Fruit fly (Drosophila melanogaster) whole organism, wandering third instar larva: ENCODE results near the gene CG6654.

Experiments
- Abd-B ChIP-seq: fragments of >200 bp; optimal IDR thresholded peaks from 2 replicates; lab custom pipeline; 2017; ENCODE audit warnings: missing biosample characterization, missing genetic modification characterization
- CG32264 ChIP-seq: fragments of 200-800 bp; sonication (Bioruptor generic); optimal IDR thresholded peaks from 2 replicates; lab custom pipeline; 2016; ENCODE audit warnings: missing biosample characterization, missing genetic modification characterization
- CG9705 ChIP-seq: fragments of 200-800 bp; sonication (Bioruptor generic); optimal IDR thresholded peaks from 2 replicates; lab custom pipeline; 2018; ENCODE audit warnings: missing biosample characterization, mild to moderate bottlenecking, missing genetic modification characterization
- CrebA ChIP-seq: fragments of 200-800 bp; sonication (Bioruptor generic); optimal IDR thresholded peaks from 2 replicates; lab custom pipeline; 2016; ENCODE audit warnings: missing biosample characterization, mild to moderate bottlenecking, missing genetic modification characterization, borderline replicate concordance
- Dfd ChIP-seq: fragments of >200 bp; optimal IDR thresholded peaks from 2 replicates; lab custom pipeline; 2017; ENCODE audit warnings: missing biosample characterization, missing genetic modification characterization
- Dif ChIP-seq: fragments of 200-275, 200-300 bp; sonication (Bioruptor generic); optimal IDR thresholded peaks from 2 replicates; lab custom pipeline; 2018; ENCODE audit warnings: missing biosample characterization, missing genetic modification characterization; ENCODE audit not compliant: partially characterized antibody
- GATAd ChIP-seq: sonication (Bioruptor generic); optimal IDR thresholded peaks from 2 replicates; lab custom pipeline; 2016; ENCODE audit warnings: missing biosample characterization, missing genetic modification characterization
- HLH106 ChIP-seq: fragments of 200-800 bp; optimal IDR thresholded peaks from 3 replicates; lab custom pipeline; 2019; ENCODE audit warnings: missing biosample characterization, mild to moderate bottlenecking, missing genetic modification characterization, moderate library complexity
- Hnf4 ChIP-seq: fragments of 200-800 bp; sonication (Bioruptor generic); optimal IDR thresholded peaks from 2 replicates; lab custom pipeline; 2016; ENCODE audit warnings: missing biosample characterization, mild to moderate bottlenecking, missing genetic modification characterization
- Hr78 ChIP-seq: fragments of >200 bp; optimal IDR thresholded peaks from 2 replicates; lab custom pipeline; 2017; ENCODE audit warnings: missing biosample characterization, missing genetic modification characterization
- Hr83 ChIP-seq: fragments of 200-300 bp; sonication (Bioruptor generic); optimal IDR thresholded peaks from 2 replicates; lab custom pipeline; 2016; ENCODE audit warnings: missing biosample characterization, mild to moderate bottlenecking, missing genetic modification characterization, moderate library complexity; ENCODE audit not compliant: poor library complexity, severe bottlenecking
- Jra ChIP-seq: sonication (Bioruptor generic); optimal IDR thresholded peaks from 2 replicates; lab custom pipeline; 2016; ENCODE audit warnings: missing biosample characterization, missing genetic modification characterization
- Mio ChIP-seq: sonication (Bioruptor generic); optimal IDR thresholded peaks from 2 replicates; lab custom pipeline; 2016; ENCODE audit warnings: missing biosample characterization, missing genetic modification characterization
- Myc ChIP-seq: fragments of >200 bp; optimal IDR thresholded peaks from 2 replicates; lab custom pipeline; 2017
- N ChIP-seq: fragments of >200 bp; optimal IDR thresholded peaks from 2 replicates; lab custom pipeline; 2018; ENCODE audit warnings: missing biosample characterization, missing external identifiers, missing genetic modification characterization
- OdsH ChIP-seq: fragments of 200-800 bp; sonication (Bioruptor generic); optimal IDR thresholded peaks from 2 replicates; lab custom pipeline; 2016; ENCODE audit warnings: missing biosample characterization, mild to moderate bottlenecking, missing genetic modification characterization
- Rel ChIP-seq, 2 experiments: fragments of 200-800 bp; sonication (Bioruptor generic) in 1 of 2; optimal IDR thresholded peaks; 2 replicates in 1 of 2; 3 replicates in 1 of 2; lab custom pipeline; 2016 to 2019; ENCODE audit warnings: mild to moderate bottlenecking in 2 of 2, missing biosample characterization in 2 of 2, missing genetic modification characterization in 2 of 2, moderate library complexity in 1 of 2
- Sp1 ChIP-seq: fragments of 200-800 bp; sonication (Bioruptor generic); optimal IDR thresholded peaks from 3 replicates; lab custom pipeline; 2019; ENCODE audit warnings: missing biosample characterization, mild to moderate bottlenecking, missing genetic modification characterization, moderate library complexity
- Vsx2 ChIP-seq: fragments of 200-300, 225-300 bp; sonication (Bioruptor generic); optimal IDR thresholded peaks from 2 replicates; lab custom pipeline; 2018; ENCODE audit warnings: missing biosample characterization, missing genetic modification characterization; ENCODE audit not compliant: partially characterized antibody
- br ChIP-seq: fragments of 200-800 bp; sonication (Bioruptor generic); optimal IDR thresholded peaks from 2 replicates; lab custom pipeline; 2016; ENCODE audit warnings: missing biosample characterization, missing genetic modification characterization
- brk ChIP-seq: fragments of 200-800 bp; sonication (Bioruptor generic); optimal IDR thresholded peaks from 2 replicates; lab custom pipeline; 2016; ENCODE audit warnings: missing biosample characterization, mild to moderate bottlenecking, missing genetic modification characterization
- dl ChIP-seq, 2 experiments: fragments of 175-275, 200-275 bp in 1 of 2; fragments of 200-275 bp in 1 of 2; sonication (Bioruptor generic); optimal IDR thresholded peaks; lab custom pipeline; 2018; ENCODE audit warnings: mild to moderate bottlenecking in 2 of 2, missing biosample characterization in 2 of 2, missing genetic modification characterization in 2 of 2, moderate library complexity in 2 of 2; ENCODE audit not compliant: partially characterized antibody in 2 of 2, insufficient read depth in 1 of 2
- dmrt93B ChIP-seq: fragments of 200-800 bp; sonication (Bioruptor generic); optimal IDR thresholded peaks from 2 replicates; lab custom pipeline; 2018; ENCODE audit warnings: missing biosample characterization, mild to moderate bottlenecking, missing genetic modification characterization
- dsf ChIP-seq: sonication (Bioruptor generic); optimal IDR thresholded peaks from 2 replicates; lab custom pipeline; 2016; ENCODE audit warnings: missing biosample characterization, missing genetic modification characterization, borderline replicate concordance
- ey ChIP-seq: fragments of 200-800 bp; sonication (Bioruptor generic); optimal IDR thresholded peaks from 2 replicates; lab custom pipeline; 2016; ENCODE audit warnings: missing biosample characterization, missing genetic modification characterization
- foxo ChIP-seq, 2 experiments: fragments of 200-800 bp; sonication (Bioruptor generic); optimal IDR thresholded peaks; 2 replicates in 1 of 2; 3 replicates in 1 of 2; lab custom pipeline; 2016 to 2017; ENCODE audit warnings: missing biosample characterization in 2 of 2, missing genetic modification characterization in 2 of 2
- fru ChIP-seq: fragments of 200-800 bp; sonication (Bioruptor generic); optimal IDR thresholded peaks from 3 replicates; lab custom pipeline; 2016; ENCODE audit warnings: missing biosample characterization, mild to moderate bottlenecking, missing genetic modification characterization
- h ChIP-seq: fragments of 200-800 bp; sonication (Bioruptor generic); optimal IDR thresholded peaks from 3 replicates; lab custom pipeline; 2016; ENCODE audit warnings: missing biosample characterization, mild to moderate bottlenecking, missing genetic modification characterization
- jim ChIP-seq: fragments of 175-275, 200-325 bp; sonication (Bioruptor generic); optimal IDR thresholded peaks from 2 replicates; lab custom pipeline; 2016; ENCODE audit warnings: missing biosample characterization, mild to moderate bottlenecking, missing genetic modification characterization
- lola ChIP-seq: fragments of >200 bp; optimal IDR thresholded peaks from 2 replicates; lab custom pipeline; 2017; ENCODE audit warnings: missing biosample characterization, missing genetic modification characterization
- pan ChIP-seq: fragments of >200 bp; optimal IDR thresholded peaks from 2 replicates; lab custom pipeline; 2017
- psq ChIP-seq: fragments of 200-800 bp; sonication (Bioruptor generic); optimal IDR thresholded peaks from 3 replicates; lab custom pipeline; 2017; ENCODE audit warnings: missing biosample characterization, mild to moderate bottlenecking, missing genetic modification characterization, moderate library complexity
- rgr ChIP-seq: fragments of 200-800 bp; sonication (Bioruptor generic); optimal IDR thresholded peaks from 3 replicates; lab custom pipeline; 2016; ENCODE audit warnings: missing biosample characterization, mild to moderate bottlenecking, missing genetic modification characterization
- sage ChIP-seq: fragments of 200-800 bp; sonication (Bioruptor generic); optimal IDR thresholded peaks from 2 replicates; lab custom pipeline; 2016; ENCODE audit warnings: missing biosample characterization, mild to moderate bottlenecking, missing genetic modification characterization
- sv ChIP-seq: fragments of 200-800 bp; sonication (Bioruptor generic); optimal IDR thresholded peaks from 3 replicates; lab custom pipeline; 2016; ENCODE audit warnings: missing biosample characterization, missing genetic modification characterization
- tai ChIP-seq: sonication (Bioruptor generic); optimal IDR thresholded peaks from 2 replicates; lab custom pipeline; 2016; ENCODE audit warnings: missing biosample characterization, missing genetic modification characterization
- usp ChIP-seq: fragments of >200 bp; optimal IDR thresholded peaks from 2 replicates; lab custom pipeline; 2017; ENCODE audit warnings: missing biosample characterization, missing genetic modification characterization
- woc ChIP-seq: sonication (Bioruptor generic); optimal IDR thresholded peaks from 2 replicates; lab custom pipeline; 2016; ENCODE audit warnings: missing biosample characterization, mild to moderate bottlenecking, missing genetic modification characterization

Gene CG6654

DNA sequence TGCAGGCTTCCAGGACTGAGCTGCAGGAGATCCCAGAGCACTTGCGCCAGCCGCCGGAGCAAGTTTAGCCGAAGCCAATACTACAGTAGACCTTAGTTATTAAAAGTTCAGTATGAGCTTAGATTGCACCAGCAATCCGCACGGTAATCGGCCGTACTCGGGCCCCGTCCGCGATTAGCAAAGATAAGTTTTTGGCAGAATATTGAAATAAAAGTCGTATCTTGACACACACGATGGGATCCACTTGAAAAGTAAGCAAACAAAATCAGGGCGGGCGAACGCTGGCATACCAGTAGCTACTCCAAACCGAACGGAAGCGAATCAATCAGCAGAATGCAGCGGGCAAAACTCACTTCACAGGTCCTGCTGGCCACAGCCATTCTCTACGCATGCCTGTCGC is 16.8 kb upstream of the CG6654 start, which contains the start of gene CG34316:
Gene CG34316 (plus strand): TSS at position 301 of the 400 bp plus-strand sequence.
- TF ChIP-seq Dif (GFP tag; lab: Kevin White, UChicago) = no peak
- TF ChIP-seq, all 38 proteins: peak for 0

DNA sequence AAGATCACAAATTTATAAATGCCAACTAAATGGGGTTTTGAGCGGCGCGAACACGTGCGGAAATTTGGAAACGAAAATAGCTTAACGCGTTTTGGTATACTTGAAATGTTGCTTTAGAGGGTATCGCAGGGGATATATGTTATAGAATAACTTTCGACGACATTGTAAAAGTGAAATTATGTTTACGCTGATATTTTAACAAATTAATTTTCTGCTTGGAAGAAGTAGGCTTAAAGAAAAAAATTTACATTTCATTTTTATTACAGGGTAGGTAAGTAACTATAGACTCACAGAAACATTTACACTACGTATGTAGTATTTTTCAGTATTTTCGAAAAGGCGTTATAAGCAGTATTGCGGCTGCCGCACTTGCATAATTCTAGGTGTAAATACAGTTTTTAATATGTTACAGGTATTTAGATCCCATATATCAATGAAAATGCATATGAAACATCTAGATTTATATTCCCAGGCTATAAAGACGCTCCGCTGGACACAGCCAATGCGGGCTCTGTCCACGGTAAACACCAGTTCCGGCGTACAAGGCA is 15.9 kb upstream of the CG6654 start, which contains the start of the genes Art3 and mRpS10:
Gene Art3 (minus strand): TSS at position 80 of the 548 bp plus-strand sequence.
Gene mRpS10 (plus strand): TSS at position 337 of the 548 bp plus-strand sequence.
- TF ChIP-seq Jra = peak; percentile 99
- peak; percentile 97 to 100 for TF ChIP-seq foxo (GFP tag; optimal IDR thresholded peaks at IDR 0.05; lab: Kevin White, UChicago)
- TF ChIP-seq Sp1 = peak; percentile 100
- TF ChIP-seq pan (lab: Kevin White, UChicago) = peak; percentile 91
- peak; percentile 100 for TF ChIP-seq Hnf4 (GFP tag; lab: Kevin White, UChicago)
- peak; percentile 99 for TF ChIP-seq ey (GFP tag; lab: Kevin White, UChicago)
- TF ChIP-seq sv (GFP tag; lab: Kevin White, UChicago) = peak; percentile 99
- TF ChIP-seq OdsH (GFP tag; lab: Kevin White, UChicago) = peak; percentile 100
- peak; percentile 100 for TF ChIP-seq dmrt93B (GFP tag; lab: Kevin White, UChicago)
- TF ChIP-seq psq (GFP tag; lab: Kevin White, UChicago) = peak; percentile 99
- peak; percentile 99 for TF ChIP-seq Hr83
- no peak for TF ChIP-seq brk (GFP tag; lab: Kevin White, UChicago)
- peak; percentile 99 for TF ChIP-seq GATAd (GFP tag; lab: Kevin White, UChicago)
- TF ChIP-seq Abd-B (GFP tag; lab: Kevin White, UChicago) = no peak
- TF ChIP-seq CrebA (GFP tag; lab: Kevin White, UChicago) = no peak
- peak; percentile 100 for TF ChIP-seq rgr
- TF ChIP-seq Hr78 (GFP tag; lab: Kevin White, UChicago) = no peak
- peak; percentile 98 for TF ChIP-seq dsf (GFP tag; lab: Kevin White, UChicago)
- no peak for TF ChIP-seq N
- peak; percentile 99 for TF ChIP-seq woc (GFP tag; lab: Kevin White, UChicago)
- TF ChIP-seq tai (GFP tag; lab: Kevin White, UChicago) = no peak
- peak; percentile 100 for TF ChIP-seq HLH106 (tag; lab: Kevin White, UChicago)
- peak; percentile 99 for TF ChIP-seq br (GFP tag; lab: Kevin White, UChicago)
- peak; percentile 89 for TF ChIP-seq jim (GFP tag; lab: Kevin White, UChicago)
- TF ChIP-seq h (GFP tag; lab: Kevin White, UChicago) = peak; percentile 100
- no peak for TF ChIP-seq dl (GFP tag; optimal IDR thresholded peaks at IDR 0.05; lab: Kevin White, UChicago; ENCODE audit: insufficient read depth in 1 of 2, partially characterized antibody in 2 of 2)
- peak; percentile 100 for TF ChIP-seq fru (GFP tag; lab: Kevin White, UChicago)
- TF ChIP-seq CG9705 = peak; percentile 100
- TF ChIP-seq CG32264 = peak; percentile 99
- TF ChIP-seq Rel (GFP tag; optimal IDR thresholded peaks at IDR 0.05; lab: Kevin White, UChicago) = peak; percentile 91
- peak; percentile 99 for TF ChIP-seq Rel (tag; optimal IDR thresholded peaks at IDR 0.05; lab: Kevin White, UChicago)
- no peak for TF ChIP-seq Vsx2 (GFP tag; lab: Kevin White, UChicago)
- TF ChIP-seq Mio (GFP tag; lab: Kevin White, UChicago) = peak; percentile 96
- TF ChIP-seq Dif (GFP tag; lab: Kevin White, UChicago) = no peak
- TF ChIP-seq usp = no peak
- TF ChIP-seq Dfd = peak; percentile 99
- TF ChIP-seq lola (GFP tag; lab: Kevin White, UChicago) = no peak
- peak; percentile 99 for TF ChIP-seq sage (GFP tag; lab: Kevin White, UChicago)
- TF ChIP-seq Myc (lab: Kevin White, UChicago) = peak; percentile 48
- TF ChIP-seq, all 38 proteins: peak for 27
